Worm (Caenorhabditis elegans) whole organism, L3 larva: ENCODE data around the gene gcsh-1.
A peak's percentile ranks its signal among the peaks of the same experiment; 100 is the strongest.

Experiments used
- R02D3.7 ChIP-seq: fragments of 150-350 bp; optimal IDR thresholded peaks from 2 replicates; lab custom pipeline; 2014; ENCODE audit warnings: missing biosample characterization, missing genetic modification characterization
- ZK546.5 ChIP-seq: sonication (generic microtip); optimal IDR thresholded peaks from 2 replicates; lab custom pipeline; 2017; ENCODE audit warnings: missing biosample characterization, missing genetic modification characterization
- aly-2 ChIP-seq: fragments of 150-350 bp; optimal IDR thresholded peaks from 2 replicates; lab custom pipeline; 2014; ENCODE audit warnings: missing biosample characterization, missing genetic modification characterization
- ama-1 ChIP-seq: fragments of 150-350 bp; optimal IDR thresholded peaks from 2 replicates; lab custom pipeline; 2018
- ceh-16 ChIP-seq: sonication (generic microtip); optimal IDR thresholded peaks from 2 replicates; lab custom pipeline; 2017; ENCODE audit warnings: missing biosample characterization, missing genetic modification characterization
- ceh-28 ChIP-seq: fragments of 150-350 bp; optimal IDR thresholded peaks from 2 replicates; lab custom pipeline; 2014; ENCODE audit warnings: missing biosample characterization, missing genetic modification reagents, missing genetic modification characterization
- ceh-9 ChIP-seq: sonication (generic microtip); optimal IDR thresholded peaks from 2 replicates; lab custom pipeline; 2018; ENCODE audit warnings: missing biosample characterization, missing genetic modification characterization
- daf-12 ChIP-seq: fragments of 150-350 bp; optimal IDR thresholded peaks from 2 replicates; lab custom pipeline; 2014; ENCODE audit warnings: missing biosample characterization, missing genetic modification reagents, missing genetic modification characterization
- egl-27 ChIP-seq: sonication (generic microtip); optimal IDR thresholded peaks from 4 replicates; lab custom pipeline; 2017; ENCODE audit warnings: missing biosample characterization, missing genetic modification reagents, missing genetic modification characterization
- egl-5 ChIP-seq: fragments of 150-350 bp; optimal IDR thresholded peaks from 2 replicates; lab custom pipeline; 2017; ENCODE audit warnings: missing biosample characterization, missing genetic modification reagents, missing genetic modification characterization, inconsistent platforms
- elt-1 ChIP-seq: fragments of 150-350 bp; optimal IDR thresholded peaks from 2 replicates; lab custom pipeline; 2014; ENCODE audit warnings: missing biosample characterization, missing genetic modification characterization
- elt-2 ChIP-seq: sonication (generic microtip); optimal IDR thresholded peaks from 2 replicates; lab custom pipeline; 2016; ENCODE audit warnings: missing genetic modification reagents, mild to moderate bottlenecking, missing genetic modification characterization, missing compliant biosample characterization
- fkh-10 ChIP-seq: sonication (generic microtip); optimal IDR thresholded peaks from 2 replicates; lab custom pipeline; 2017; ENCODE audit warnings: missing biosample characterization, missing genetic modification reagents, missing genetic modification characterization
- fkh-2 ChIP-seq: fragments of 150-350 bp; optimal IDR thresholded peaks from 2 replicates; lab custom pipeline; 2014; ENCODE audit warnings: missing biosample characterization, missing genetic modification reagents, missing genetic modification characterization
- fos-1 ChIP-seq: fragments of 150-350 bp; optimal IDR thresholded peaks from 2 replicates; lab custom pipeline; 2014; ENCODE audit warnings: missing biosample characterization, missing genetic modification characterization
- jun-1 ChIP-seq: fragments of 150-350 bp; optimal IDR thresholded peaks from 2 replicates; lab custom pipeline; 2014; ENCODE audit warnings: missing biosample characterization, missing genetic modification reagents, missing genetic modification characterization
- lin-39 ChIP-seq: fragments of 150-350 bp; optimal IDR thresholded peaks from 2 replicates; lab custom pipeline; 2018; ENCODE audit warnings: missing biosample characterization, missing genetic modification reagents, missing genetic modification characterization
- lsy-12 ChIP-seq: sonication (generic microtip); optimal IDR thresholded peaks from 2 replicates; lab custom pipeline; 2016; ENCODE audit warnings: mild to moderate bottlenecking, missing genetic modification characterization, missing compliant biosample characterization
- mdl-1 ChIP-seq: fragments of 150-350 bp; optimal IDR thresholded peaks from 2 replicates; lab custom pipeline; 2014; ENCODE audit warnings: missing biosample characterization, missing genetic modification characterization
- mml-1 ChIP-seq: fragments of 150-350 bp; sonication (generic microtip); optimal IDR thresholded peaks from 3 replicates; lab custom pipeline; 2014; ENCODE audit warnings: missing biosample characterization, missing genetic modification characterization
- nfya-1 ChIP-seq: sonication (generic microtip); optimal IDR thresholded peaks from 2 replicates; lab custom pipeline; 2017; ENCODE audit warnings: missing genetic modification characterization, mild to moderate bottlenecking, missing compliant biosample characterization, antibody characterized with exemption, moderate library complexity; ENCODE audit not compliant: insufficient read depth
- nhr-11 ChIP-seq: fragments of 150-350 bp; optimal IDR thresholded peaks from 2 replicates; lab custom pipeline; 2014; ENCODE audit warnings: missing biosample characterization, missing genetic modification characterization
- nhr-23 ChIP-seq: fragments of 150-350 bp; optimal IDR thresholded peaks from 2 replicates; lab custom pipeline; 2014; ENCODE audit warnings: missing biosample characterization, missing genetic modification reagents, missing genetic modification characterization
- nhr-25 ChIP-seq: sonication (generic microtip); optimal IDR thresholded peaks from 2 replicates; lab custom pipeline; 2017; ENCODE audit warnings: missing biosample characterization, missing genetic modification characterization
- nhr-43 ChIP-seq: sonication (generic microtip); optimal IDR thresholded peaks from 2 replicates; lab custom pipeline; 2016; ENCODE audit warnings: mild to moderate bottlenecking, missing genetic modification characterization, missing compliant biosample characterization; ENCODE audit not compliant: poor library complexity, severe bottlenecking
- nhr-76 ChIP-seq: fragments of 150-350 bp; sonication (generic microtip); optimal IDR thresholded peaks from 5 replicates; lab custom pipeline; 2014; ENCODE audit warnings: missing biosample characterization, missing genetic modification characterization
- nhr-77 ChIP-seq: fragments of 150-350 bp; optimal IDR thresholded peaks from 2 replicates; lab custom pipeline; 2014; ENCODE audit warnings: missing biosample characterization, missing genetic modification characterization
- pha-4 ChIP-seq: fragments of 150-350 bp; optimal IDR thresholded peaks from 2 replicates; lab custom pipeline; 2014; ENCODE audit warnings: missing biosample characterization, missing genetic modification reagents, missing genetic modification characterization
- pqm-1 ChIP-seq: fragments of 150-350 bp; optimal IDR thresholded peaks from 2 replicates; lab custom pipeline; 2017; ENCODE audit warnings: missing biosample characterization, missing genetic modification characterization, inconsistent platforms
- sea-2 ChIP-seq: fragments of 150-350 bp; sonication (generic microtip); optimal IDR thresholded peaks from 4 replicates; lab custom pipeline; 2014; ENCODE audit warnings: missing biosample characterization, missing genetic modification reagents, missing genetic modification characterization
- snpc-4 ChIP-seq: fragments of 150-350 bp; optimal IDR thresholded peaks from 2 replicates; lab custom pipeline; 2014; ENCODE audit warnings: missing biosample characterization, missing genetic modification characterization
- unc-39 ChIP-seq: sonication (generic microtip); optimal IDR thresholded peaks from 4 replicates; lab custom pipeline; 2017; ENCODE audit warnings: missing biosample characterization, missing genetic modification characterization
- unc-62 ChIP-seq: fragments of 150-350 bp; sonication (generic microtip); optimal IDR thresholded peaks from 4 replicates; lab custom pipeline; 2014; ENCODE audit warnings: missing biosample characterization, missing genetic modification reagents, missing genetic modification characterization
- zag-1 ChIP-seq: fragments of 150-350 bp; optimal IDR thresholded peaks from 2 replicates; lab custom pipeline; 2014; ENCODE audit warnings: missing biosample characterization, missing genetic modification characterization
- ztf-11 ChIP-seq: fragments of 150-350 bp; optimal IDR thresholded peaks from 2 replicates; lab custom pipeline; 2014; ENCODE audit warnings: missing biosample characterization, missing genetic modification characterization

gcsh-1 gene

ce11 chrX:14504551-14504902 is 10.3 kb downstream of the gcsh-1 start:
- TF ChIP-seq jun-1 (peak; percentile 34), nhr-23 (tag; lab: Kevin White, UChicago) (no peak), lsy-12 (tag; lab: Kevin White, UChicago) (no peak), snpc-4 (no peak), elt-2 (tag; lab: Kevin White, UChicago) (peak; percentile 87), pqm-1 (peak; percentile 40)

ce11 chrX:14503800-14504550 is 10.9 kb downstream of the gcsh-1 start, which contains the start of gene M163.1:
Gene M163.1, minus strand, starts transcription at chrX:14503824.
- no peak for TF ChIP-seq fos-1 (tag; lab: Kevin White, UChicago)
- no peak for TF ChIP-seq egl-27 (tag; lab: Kevin White, UChicago)
- no peak for TF ChIP-seq R02D3.7 (tag; lab: Kevin White, UChicago)
- TF ChIP-seq egl-5 (tag; lab: Kevin White, UChicago) = no peak
- TF ChIP-seq nhr-25 (tag; lab: Kevin White, UChicago) = peak; percentile 55
- TF ChIP-seq nhr-23 (tag; lab: Kevin White, UChicago) = no peak
- TF ChIP-seq mdl-1 (tag; lab: Kevin White, UChicago) = peak; percentile 21
- TF ChIP-seq unc-62 (GFP tag; lab: Kevin White, UChicago) = no peak
- TF ChIP-seq mml-1 = no peak
- TF ChIP-seq snpc-4 = no peak
- TF ChIP-seq daf-12 (tag; lab: Kevin White, UChicago) = no peak
- peak; percentile 16 for TF ChIP-seq lin-39
- TF ChIP-seq nhr-43 = no peak
- peak; percentile 0 for TF ChIP-seq nfya-1 (tag; lab: Kevin White, UChicago)
- TF ChIP-seq fkh-10 (GFP tag; lab: Kevin White, UChicago) = no peak
- TF ChIP-seq fkh-2 (tag; lab: Kevin White, UChicago) = no peak
- TF ChIP-seq ztf-11 (tag; lab: Kevin White, UChicago) = no peak
- no peak for TF ChIP-seq ama-1 (lab: Kevin White, UChicago)
- TF ChIP-seq ceh-16 (tag; lab: Kevin White, UChicago) = no peak
- TF ChIP-seq elt-2 (tag; lab: Kevin White, UChicago) = peak; percentile 45
- TF ChIP-seq nhr-77 (tag; lab: Kevin White, UChicago) = no peak
- TF ChIP-seq pqm-1 = peak; percentile 13
- TF ChIP-seq pha-4 (tag; lab: Kevin White, UChicago) = no peak

ce11 chrX:14503282-14503681 is 11.6 kb downstream of the gcsh-1 start:
- TF ChIP-seq nhr-11 (tag; lab: Kevin White, UChicago) = no peak
- peak; percentile 42 for TF ChIP-seq elt-1
- TF ChIP-seq ceh-9 (tag; lab: Kevin White, UChicago) = no peak
- TF ChIP-seq nhr-23 (tag; lab: Kevin White, UChicago) = peak; percentile 69
- no peak for TF ChIP-seq sea-2
- TF ChIP-seq zag-1 = no peak
- no peak for TF ChIP-seq unc-39 (tag; lab: Kevin White, UChicago)
- TF ChIP-seq jun-1 = no peak
- TF ChIP-seq aly-2 (tag; lab: Kevin White, UChicago) = no peak
- TF ChIP-seq egl-5 (tag; lab: Kevin White, UChicago) = no peak
- no peak for TF ChIP-seq nhr-76 (tag; lab: Kevin White, UChicago)
- peak; percentile 74 for TF ChIP-seq nhr-25 (tag; lab: Kevin White, UChicago)
- no peak for TF ChIP-seq fkh-2 (tag; lab: Kevin White, UChicago)
- TF ChIP-seq lin-39 = peak; percentile 23
- no peak for TF ChIP-seq snpc-4
- TF ChIP-seq fos-1 (tag; lab: Kevin White, UChicago) = no peak
- no peak for TF ChIP-seq ceh-28 (tag; lab: Kevin White, UChicago)
- no peak for TF ChIP-seq fkh-10 (GFP tag; lab: Kevin White, UChicago)
- TF ChIP-seq nhr-43 = peak; percentile 17

- TF ChIP-seq nfya-1 (tag; lab: Kevin White, UChicago) (peak; percentile 9), nhr-43 (peak; percentile 82), elt-1 (peak; percentile 19), pqm-1 (peak; percentile 83), pha-4 (tag; lab: Kevin White, UChicago) (peak; percentile 61), nhr-25 (tag; lab: Kevin White, UChicago) (peak; percentile 69), fos-1 (tag; lab: Kevin White, UChicago) (no peak), unc-62 (GFP tag; lab: Kevin White, UChicago) (peak; percentile 45), ZK546.5 (tag; lab: Kevin White, UChicago) (no peak), elt-2 (tag; lab: Kevin White, UChicago) (peak; percentile 97), nhr-23 (tag; lab: Kevin White, UChicago) (peak; percentile 13), jun-1 (peak; percentile 87), fkh-2 (tag; lab: Kevin White, UChicago) (no peak), unc-39 (tag; lab: Kevin White, UChicago) (no peak)
- TF ChIP-seq, all 47 proteins: peak for 10
These were observed 12.7 kb downstream of the gcsh-1 start for ce11 chrX:14502116-14502587.
